Worm (Caenorhabditis elegans) whole organism, L2 larva: ENCODE data around the gene klp-12.

Experiments
- ZK546.5 ChIP-seq: sonication (generic microtip); optimal IDR thresholded peaks from 2 replicates; lab custom pipeline; 2017; ENCODE audit warnings: missing biosample characterization, missing genetic modification characterization
- ceh-82 ChIP-seq: fragments of 150-350 bp; optimal IDR thresholded peaks from 2 replicates; lab custom pipeline; 2014; ENCODE audit warnings: missing biosample characterization, missing genetic modification characterization
- lin-13 ChIP-seq: fragments of 150-350 bp; optimal IDR thresholded peaks from 2 replicates; lab custom pipeline; 2014; ENCODE audit warnings: missing biosample characterization, missing genetic modification reagents, missing genetic modification characterization
- lin-39 ChIP-seq: fragments of 150-350 bp; optimal IDR thresholded peaks from 2 replicates; lab custom pipeline; 2014; ENCODE audit warnings: missing biosample characterization, missing genetic modification reagents, missing genetic modification characterization
- mbf-1 ChIP-seq: sonication (generic microtip); optimal IDR thresholded peaks from 2 replicates; lab custom pipeline; 2017; ENCODE audit warnings: missing biosample characterization, missing genetic modification characterization
- nhr-23 ChIP-seq: fragments of 150-350 bp; optimal IDR thresholded peaks from 2 replicates; lab custom pipeline; 2014; ENCODE audit warnings: missing biosample characterization, missing genetic modification reagents, missing genetic modification characterization
- peb-1 ChIP-seq: fragments of 150-350 bp; optimal IDR thresholded peaks from 2 replicates; lab custom pipeline; 2014; ENCODE audit warnings: missing biosample characterization, missing genetic modification characterization
- unc-62 ChIP-seq: fragments of 150-350 bp; optimal IDR thresholded peaks from 2 replicates; lab custom pipeline; 2014; ENCODE audit warnings: missing biosample characterization, missing genetic modification reagents, missing genetic modification characterization
- zag-1 ChIP-seq: fragments of 150-350 bp; optimal IDR thresholded peaks from 2 replicates; lab custom pipeline; 2014; ENCODE audit warnings: missing biosample characterization, missing genetic modification characterization

- TF ChIP-seq unc-62 (GFP tag; lab: Kevin White, UChicago) (no peak), nhr-23 (tag; lab: Kevin White, UChicago) (no peak), lin-13 (no peak), mbf-1 (tag; lab: Kevin White, UChicago) (no peak), ZK546.5 (no peak), peb-1 (no peak), zag-1 (tag; lab: Kevin White, UChicago) (no peak), lin-39 (tag; lab: Kevin White, UChicago) (no peak), ceh-82 (tag; lab: Kevin White, UChicago) (no peak)
These were observed 8.1 kb downstream of the klp-12 start for ce11 chrIV:11351563-11351962.
